Worm (Caenorhabditis elegans) whole organism, young adult: ENCODE results near the gene R10E9.3.
A peak's percentile ranks its signal among the peaks of the same experiment; 100 is the strongest.

Experiments
- B0019.2 ChIP-seq: fragments of 200-800 bp; sonication (Bioruptor generic); conservative IDR thresholded peaks from 2 replicates; pipeline ENCODE4 v1.3.6; 2022; ENCODE audit warnings: missing genetic modification reagents, missing genetic modification characterization, missing compliant biosample characterization
- B0035.1 ChIP-seq: sonication (generic microtip); optimal IDR thresholded peaks from 2 replicates; lab custom pipeline; 2016; ENCODE audit warnings: missing genetic modification characterization, mild to moderate bottlenecking, missing compliant biosample characterization, missing genotype, missing genetic modification reagents
- B0261.1 ChIP-seq: sonication (generic microtip); optimal IDR thresholded peaks from 2 replicates; lab custom pipeline; 2016; ENCODE audit warnings: mild to moderate bottlenecking, missing genetic modification characterization, moderate library complexity, missing compliant biosample characterization
- C06A6.2 ChIP-seq: fragments of 200-800 bp; sonication (Bioruptor generic); conservative IDR thresholded peaks from 2 replicates; pipeline ENCODE4 v1.3.6; 2022; ENCODE audit warnings: missing genetic modification characterization, missing compliant biosample characterization
- F10E7.11 ChIP-seq: sonication (generic microtip); optimal IDR thresholded peaks from 2 replicates; lab custom pipeline; 2017; ENCODE audit warnings: mild to moderate bottlenecking, missing genetic modification characterization, moderate library complexity, missing compliant biosample characterization
- F22D6.2 ChIP-seq: sonication (generic microtip); optimal IDR thresholded peaks from 2 replicates; lab custom pipeline; 2016; ENCODE audit warnings: mild to moderate bottlenecking, missing genetic modification characterization, missing compliant biosample characterization
- F37B4.10 ChIP-seq: fragments of 200-800 bp; sonication (Bioruptor generic); IDR thresholded peaks from 2 replicates; pipeline ENCODE4 v1.3.6; 2022; ENCODE audit warnings: missing genetic modification characterization, missing compliant biosample characterization
- F49E8.2 ChIP-seq: sonication (generic microtip); optimal IDR thresholded peaks from 3 replicates; lab custom pipeline; 2017; ENCODE audit warnings: missing genetic modification characterization, mild to moderate bottlenecking, missing compliant biosample characterization, antibody characterized with exemption, moderate library complexity; ENCODE audit not compliant: insufficient read depth
- F57A8.1 ChIP-seq: fragments of 200-800 bp; sonication (Bioruptor generic); optimal IDR thresholded peaks from 2 replicates; lab custom pipeline; 2018; ENCODE audit warnings: mild to moderate bottlenecking, missing genetic modification characterization, moderate library complexity, missing compliant biosample characterization
- K12H6.12 ChIP-seq: fragments of 200-800 bp; sonication (Bioruptor generic); optimal IDR thresholded peaks from 2 replicates; lab custom pipeline; 2018; ENCODE audit warnings: mild to moderate bottlenecking, missing genetic modification characterization, missing compliant biosample characterization
- Y79H2A.3 ChIP-seq: fragments of 200-800 bp; sonication (Bioruptor generic); conservative IDR thresholded peaks from 2 replicates; pipeline ENCODE4 v1.3.6; 2022; ENCODE audit warnings: missing genetic modification reagents, missing genetic modification characterization, missing compliant biosample characterization
- athp-1 ChIP-seq: sonication (generic microtip); optimal IDR thresholded peaks from 2 replicates; lab custom pipeline; 2017; ENCODE audit warnings: mild to moderate bottlenecking, missing genetic modification characterization, missing compliant biosample characterization
- attf-3 ChIP-seq: fragments of 200-800 bp; sonication (Bioruptor generic); conservative IDR thresholded peaks from 2 replicates; pipeline ENCODE4 v1.3.6; 2022; ENCODE audit warnings: missing genetic modification reagents, missing genetic modification characterization, missing compliant biosample characterization
- cebp-1 ChIP-seq, 2 experiments: fragments of 200-800 bp in 1 of 2; sonication (Bioruptor generic) in 1 of 2; sonication (generic microtip) in 1 of 2; IDR thresholded peaks in 1 of 2; optimal IDR thresholded peaks in 1 of 2; 2 replicates each; pipeline versions ENCODE4 v1.3.6 to Lab custom; 2017 to 2022; ENCODE audit warnings: missing compliant biosample characterization in 2 of 2, missing genetic modification characterization in 2 of 2, mild to moderate bottlenecking in 1 of 2, missing genetic modification reagents in 1 of 2, moderate library complexity in 1 of 2
- ceh-58 ChIP-seq: fragments of 200-800 bp; sonication (Bioruptor generic); IDR thresholded peaks from 2 replicates; pipeline ENCODE4 v1.3.6; 2022; ENCODE audit warnings: missing genetic modification characterization, missing compliant biosample characterization
- ceh-91 ChIP-seq: fragments of 200-800 bp; sonication (Bioruptor generic); IDR thresholded peaks from 2 replicates; pipeline ENCODE4 v1.3.6; 2022; ENCODE audit warnings: missing genetic modification reagents, missing genetic modification characterization, missing compliant biosample characterization
- chd-7 ChIP-seq: sonication (generic microtip); optimal IDR thresholded peaks from 2 replicates; lab custom pipeline; 2016; ENCODE audit warnings: mild to moderate bottlenecking, missing genetic modification characterization, moderate library complexity, missing compliant biosample characterization
- dox-1 ChIP-seq: fragments of 200-800 bp; sonication (Bioruptor generic); IDR thresholded peaks from 2 replicates; pipeline ENCODE4 v1.3.6; 2022; ENCODE audit warnings: missing genetic modification reagents, missing genetic modification characterization, missing compliant biosample characterization
- dpl-1 ChIP-seq: fragments of 150-350 bp; optimal IDR thresholded peaks from 2 replicates; lab custom pipeline; 2014; ENCODE audit warnings: missing biosample characterization, missing genetic modification reagents, missing genetic modification characterization
- egrh-3 ChIP-seq: fragments of 200-800 bp; sonication (Bioruptor generic); IDR thresholded peaks from 2 replicates; pipeline ENCODE4 v1.3.6; 2022; ENCODE audit warnings: missing genetic modification reagents, missing genetic modification characterization, missing compliant biosample characterization
- ets-4 ChIP-seq: fragments of 200-800 bp; sonication (Bioruptor generic); optimal IDR thresholded peaks from 2 replicates; lab custom pipeline; 2018; ENCODE audit warnings: mild to moderate bottlenecking, missing genetic modification characterization, missing compliant biosample characterization
- hmg-20 ChIP-seq: fragments of 200-800 bp; sonication (Bioruptor generic); IDR thresholded peaks from 2 replicates; pipeline ENCODE4 v1.3.6; 2022; ENCODE audit warnings: missing genetic modification reagents, missing genetic modification characterization, missing compliant biosample characterization
- hrde-1 ChIP-seq: sonication (generic microtip); optimal IDR thresholded peaks from 2 replicates; lab custom pipeline; 2016; ENCODE audit warnings: missing genetic modification characterization, mild to moderate bottlenecking, missing compliant biosample characterization, moderate library complexity, missing genotype, missing genetic modification reagents, borderline replicate concordance
- hsf-1 ChIP-seq: fragments of 200-800 bp; sonication (Bioruptor generic); IDR thresholded peaks from 2 replicates; pipeline ENCODE4 v1.3.6; 2022; ENCODE audit warnings: missing genetic modification reagents, missing genetic modification characterization, missing compliant biosample characterization
- lag-1 ChIP-seq: fragments of 200-800 bp; sonication (Bioruptor generic); IDR thresholded peaks from 2 replicates; pipeline ENCODE4 v1.3.6; 2022; ENCODE audit warnings: missing genetic modification reagents, missing genetic modification characterization, missing compliant biosample characterization
- lin-35 ChIP-seq, 3 experiments: fragments of 150-350 bp in 2 of 3; sonication (generic microtip) in 1 of 3; optimal IDR thresholded peaks; 2 replicates each; lab custom pipeline; 2014 to 2018; ENCODE audit warnings: missing biosample characterization in 3 of 3, missing genetic modification characterization in 3 of 3, missing genetic modification reagents in 3 of 3
- lin-54 ChIP-seq: fragments of 200-800 bp; sonication (Bioruptor generic); optimal IDR thresholded peaks from 2 replicates; lab custom pipeline; 2018; ENCODE audit warnings: mild to moderate bottlenecking, missing genetic modification characterization, missing compliant biosample characterization
- madf-10 ChIP-seq: sonication (generic microtip); optimal IDR thresholded peaks from 2 replicates; lab custom pipeline; 2016; ENCODE audit warnings: mild to moderate bottlenecking, missing genetic modification characterization, missing compliant biosample characterization
- madf-6 ChIP-seq: fragments of 200-800 bp; sonication (Bioruptor generic); IDR thresholded peaks from 2 replicates; pipeline ENCODE4 v1.3.6; 2022; ENCODE audit warnings: missing genetic modification reagents, missing genetic modification characterization, missing compliant biosample characterization
- madf-8 ChIP-seq: fragments of 200-800 bp; sonication (Bioruptor generic); conservative IDR thresholded peaks from 2 replicates; pipeline ENCODE4 v1.3.6; 2022; ENCODE audit warnings: missing genetic modification reagents, missing genetic modification characterization, missing compliant biosample characterization
- mcd-1 ChIP-seq: fragments of 200-800 bp; sonication (Bioruptor generic); IDR thresholded peaks from 2 replicates; pipeline ENCODE4 v1.3.6; 2022; ENCODE audit warnings: missing genetic modification reagents, missing genetic modification characterization, missing compliant biosample characterization
- mes-4 ChIP-seq: sonication (generic microtip); optimal IDR thresholded peaks from 2 replicates; lab custom pipeline; 2016; ENCODE audit warnings: missing genotype, missing genetic modification characterization, missing compliant biosample characterization
- nhr-120 ChIP-seq: fragments of 200-800 bp; sonication (Bioruptor generic); IDR thresholded peaks from 2 replicates; pipeline ENCODE4 v1.3.6; 2022; ENCODE audit warnings: missing genetic modification characterization, missing compliant biosample characterization
- repo-1 ChIP-seq: sonication (generic microtip); optimal IDR thresholded peaks from 2 replicates; lab custom pipeline; 2017; ENCODE audit warnings: mild to moderate bottlenecking, missing genetic modification characterization, missing compliant biosample characterization
- rpc-1 ChIP-seq, 2 experiments: fragments of 150-350 bp in 1 of 2; sonication (generic microtip) in 1 of 2; optimal IDR thresholded peaks; 2 replicates each; lab custom pipeline; 2014 to 2018; ENCODE audit warnings: missing biosample characterization in 1 of 2, missing genetic modification characterization in 1 of 2, missing genetic modification reagents in 1 of 2, missing genotype in 1 of 2
- snpc-1.3 ChIP-seq: sonication (generic microtip); optimal IDR thresholded peaks from 2 replicates; lab custom pipeline; 2017; ENCODE audit warnings: missing genetic modification characterization, mild to moderate bottlenecking, missing compliant biosample characterization, antibody characterized with exemption, moderate library complexity, missing genotype, missing genetic modification reagents; ENCODE audit not compliant: insufficient read depth
- snpc-3.4 ChIP-seq: sonication (generic microtip); optimal IDR thresholded peaks from 2 replicates; lab custom pipeline; 2017; ENCODE audit warnings: missing genetic modification characterization, mild to moderate bottlenecking, missing compliant biosample characterization, antibody characterized with exemption, moderate library complexity, missing genotype, missing genetic modification reagents
- snpc-4 ChIP-seq, 5 experiments: fragments of 150-350 bp in 1 of 5; sonication (generic microtip) in 4 of 5; optimal IDR thresholded peaks; 2 replicates each; lab custom pipeline; 2014 to 2018; ENCODE audit warnings: missing genetic modification characterization in 5 of 5, missing biosample characterization in 3 of 5, antibody characterized with exemption in 2 of 5, mild to moderate bottlenecking in 2 of 5, missing compliant biosample characterization in 2 of 5, missing genotype in 2 of 5, moderate library complexity in 2 of 5, missing genetic modification reagents in 1 of 5
- somi-1 ChIP-seq: fragments of 200-800 bp; sonication (Bioruptor generic); optimal IDR thresholded peaks from 2 replicates; lab custom pipeline; 2018; ENCODE audit warnings: mild to moderate bottlenecking, missing genetic modification characterization, missing compliant biosample characterization
- tlf-1 ChIP-seq: fragments of 200-800 bp; sonication (Bioruptor generic); optimal IDR thresholded peaks from 2 replicates; lab custom pipeline; 2018; ENCODE audit warnings: mild to moderate bottlenecking, missing genetic modification characterization, missing compliant biosample characterization
- zfh-2 ChIP-seq: fragments of 200-800 bp; sonication (Bioruptor generic); conservative IDR thresholded peaks from 2 replicates; pipeline ENCODE4 v1.3.6; 2022; ENCODE audit warnings: missing genetic modification reagents, missing genetic modification characterization, missing compliant biosample characterization
- ztf-18 ChIP-seq: sonication (generic microtip); optimal IDR thresholded peaks from 2 replicates; lab custom pipeline; 2016; ENCODE audit warnings: missing genotype, mild to moderate bottlenecking, missing genetic modification characterization, missing compliant biosample characterization
- ztf-22 ChIP-seq: fragments of 200-800 bp; sonication (Bioruptor generic); optimal IDR thresholded peaks from 2 replicates; lab custom pipeline; 2018; ENCODE audit warnings: mild to moderate bottlenecking, missing genetic modification characterization, moderate library complexity, missing compliant biosample characterization
- ztf-26 ChIP-seq: sonication (generic microtip); optimal IDR thresholded peaks from 2 replicates; lab custom pipeline; 2017; ENCODE audit warnings: missing genetic modification characterization, missing compliant biosample characterization
- ztf-28 ChIP-seq: fragments of 200-800 bp; sonication (Bioruptor generic); IDR thresholded peaks from 2 replicates; pipeline ENCODE4 v1.3.6; 2022; ENCODE audit warnings: missing genetic modification reagents, missing genetic modification characterization, missing compliant biosample characterization

The R10E9.3 gene

ce11 chrIII:3916624-3917023 is 43.4 kb upstream of the R10E9.3 start, which contains the start of gene ccdc-47 (continued):
- TF ChIP-seq snpc-1.3 (peak; percentile 73), somi-1 (no peak), zfh-2 (GFP tag; lab: Robert Waterston, UW) (no peak), mes-4 (no peak), ztf-28 (GFP tag; lab: Robert Waterston, UW) (0 out of 2 replicates have a peak, but pooled peaks have one; percentile 23), F49E8.2 (tag; lab: Kevin White, UChicago) (peak; percentile 1), Y79H2A.3 (no peak), hmg-20 (GFP tag; lab: Robert Waterston, UW) (no peak), dox-1 (GFP tag; lab: Robert Waterston, UW) (peak; percentile 73), mcd-1 (GFP tag; lab: Robert Waterston, UW) (peak; percentile 38; the same call in 1 of the 2 replicates), C06A6.2 (GFP tag; lab: Robert Waterston, UW) (0 out of 2 replicates have a peak, but pooled peaks have one; percentile 31), athp-1 (tag; lab: Kevin White, UChicago) (no peak), nhr-120 (GFP tag; lab: Robert Waterston, UW) (no peak), lag-1 (no peak), madf-6 (peak; percentile 76), B0035.1 (tag; lab: Kevin White, UChicago) (no peak), F22D6.2 (tag; lab: Kevin White, UChicago) (no peak), repo-1 (tag; lab: Kevin White, UChicago) (no peak), F57A8.1 (no peak), rpc-1 (optimal IDR thresholded peaks at IDR 0.05; lab: Kevin White, UChicago) (peak; percentile 42), rpc-1 (tag; optimal IDR thresholded peaks at IDR 0.05; lab: Kevin White, UChicago) (no peak), lin-54 (GFP tag; lab: Kevin White, UChicago) (peak; percentile 50), ztf-18 (tag; lab: Kevin White, UChicago) (peak; percentile 2), cebp-1 (GFP tag; IDR thresholded peaks at IDR 0.05; lab: Robert Waterston, UW) (no peak), cebp-1 (tag; optimal IDR thresholded peaks at IDR 0.05; lab: Kevin White, UChicago) (peak; percentile 69), lin-35 (GFP tag; optimal IDR thresholded peaks at IDR 0.05; lab: Kevin White, UChicago) (peak in 1 of 3 experiments; percentile 67), chd-7 (tag; lab: Kevin White, UChicago) (no peak), snpc-3.4 (tag; lab: Kevin White, UChicago) (peak; percentile 60), F37B4.10 (GFP tag; lab: Robert Waterston, UW) (no peak), attf-3 (GFP tag; lab: Robert Waterston, UW) (no peak), ceh-58 (no peak), K12H6.12 (tag; lab: Kevin White, UChicago) (no peak), ceh-91 (GFP tag; lab: Robert Waterston, UW) (no peak), B0019.2 (GFP tag; lab: Robert Waterston, UW) (no peak), madf-10 (tag; lab: Kevin White, UChicago) (no peak), tlf-1 (GFP tag; lab: Kevin White, UChicago) (no peak), hsf-1 (GFP tag; lab: Robert Waterston, UW) (no peak), F10E7.11 (tag; lab: Kevin White, UChicago) (no peak), hrde-1 (no peak), dpl-1 (peak; percentile 37), snpc-4 (GFP tag; optimal IDR thresholded peaks at IDR 0.05; lab: Kevin White, UChicago) (no peak), snpc-4 (tag; optimal IDR thresholded peaks at IDR 0.05; lab: Kevin White, UChicago) (peak in 2 of 4 experiments; percentile 47 to 60), ztf-26 (no peak), egrh-3 (GFP tag; lab: Robert Waterston, UW) (no peak), ztf-22 (GFP tag; lab: Kevin White, UChicago) (no peak), B0261.1 (tag; lab: Kevin White, UChicago) (no peak), madf-8 (GFP tag; lab: Robert Waterston, UW) (peak; percentile 48; the same call in 1 of the 2 replicates), ets-4 (GFP tag; lab: Kevin White, UChicago) (no peak)
